Worm (Caenorhabditis elegans) whole organism, midembryonic: Measurements from ENCODE around the gene C28F5.1.

Experiments
- T22C8.4 ChIP-seq: fragments of 200-800 bp; sonication (Bioruptor generic); IDR thresholded peaks from 2 replicates; pipeline ENCODE4 v1.3.6; 2022; ENCODE audit warnings: missing genetic modification characterization, missing compliant biosample characterization
- cog-1 ChIP-seq: sonication (generic microtip); optimal IDR thresholded peaks from 2 replicates; lab custom pipeline; 2016; ENCODE audit warnings: missing genetic modification characterization, missing compliant biosample characterization
- flt-1 ChIP-seq: fragments of 200-800 bp; sonication (Bioruptor generic); IDR thresholded peaks from 2 replicates; pipeline ENCODE4 v1.3.6; 2022; ENCODE audit warnings: missing genetic modification characterization, missing compliant biosample characterization
- klf-2 ChIP-seq: fragments of 200-800 bp; sonication (Bioruptor generic); conservative IDR thresholded peaks from 2 replicates; pipeline ENCODE4 v1.3.6; 2022; ENCODE audit warnings: missing genetic modification reagents, missing genetic modification characterization, missing compliant biosample characterization
- med-1 ChIP-seq: sonication (generic microtip); optimal IDR thresholded peaks from 2 replicates; lab custom pipeline; 2017; ENCODE audit warnings: missing genetic modification characterization, mild to moderate bottlenecking, missing compliant biosample characterization, antibody characterized with exemption, missing genetic modification reagents; ENCODE audit not compliant: insufficient read depth
- ref-1 ChIP-seq: fragments of 200-800 bp; sonication (Bioruptor generic); conservative IDR thresholded peaks from 2 replicates; pipeline ENCODE4 v1.3.6; 2022; ENCODE audit warnings: missing genetic modification reagents, missing genetic modification characterization, missing compliant biosample characterization
- tab-1 ChIP-seq: fragments of 200-800 bp; sonication (Bioruptor generic); IDR thresholded peaks from 2 replicates; pipeline ENCODE4 v1.3.6; 2022; ENCODE audit warnings: missing genetic modification characterization, missing compliant biosample characterization
- ztf-23 ChIP-seq: fragments of 200-800 bp; sonication (Bioruptor generic); IDR thresholded peaks from 2 replicates; pipeline ENCODE4 v1.3.6; 2022; ENCODE audit warnings: missing genetic modification reagents, missing genetic modification characterization, missing compliant biosample characterization
- ztf-29 ChIP-seq: fragments of 200-800 bp; sonication (Bioruptor generic); IDR thresholded peaks from 2 replicates; pipeline ENCODE4 v1.3.6; 2022; ENCODE audit warnings: missing genetic modification reagents, missing genetic modification characterization, missing compliant biosample characterization

The C28F5.1 gene

ce11 chrII:7489605-7490004 is 15.5 kb upstream of the C28F5.1 start, which contains the start of gene D1022.9:
TSS of gene D1022.9 (minus strand) at chrII:7489705.
- no peak for TF ChIP-seq flt-1 (GFP tag; lab: Robert Waterston, UW)
- TF ChIP-seq ztf-29: no peak
- TF ChIP-seq ztf-23 (GFP tag; lab: Robert Waterston, UW): no peak
- no peak for TF ChIP-seq med-1 (GFP tag; lab: Kevin White, UChicago)
- TF ChIP-seq klf-2 (GFP tag; lab: Robert Waterston, UW): no peak
- TF ChIP-seq T22C8.4 (GFP tag; lab: Robert Waterston, UW): no peak
- TF ChIP-seq cog-1 (tag; lab: Kevin White, UChicago): no peak
- TF ChIP-seq ref-1 (GFP tag; lab: Robert Waterston, UW): no peak

ce11 chrII:7493599-7493998 is 11.5 kb upstream of the C28F5.1 start, which contains the start of gene nas-23:
TSS of gene nas-23 (minus strand) at chrII:7493699.
- TF ChIP-seq klf-2 (GFP tag; lab: Robert Waterston, UW) (no peak), ztf-29 (no peak), T22C8.4 (GFP tag; lab: Robert Waterston, UW) (no peak), cog-1 (tag; lab: Kevin White, UChicago) (no peak), med-1 (GFP tag; lab: Kevin White, UChicago) (no peak), flt-1 (GFP tag; lab: Robert Waterston, UW) (no peak), ztf-23 (GFP tag; lab: Robert Waterston, UW) (no peak), tab-1 (GFP tag; lab: Robert Waterston, UW) (no peak), ref-1 (GFP tag; lab: Robert Waterston, UW) (no peak)

DNA sequence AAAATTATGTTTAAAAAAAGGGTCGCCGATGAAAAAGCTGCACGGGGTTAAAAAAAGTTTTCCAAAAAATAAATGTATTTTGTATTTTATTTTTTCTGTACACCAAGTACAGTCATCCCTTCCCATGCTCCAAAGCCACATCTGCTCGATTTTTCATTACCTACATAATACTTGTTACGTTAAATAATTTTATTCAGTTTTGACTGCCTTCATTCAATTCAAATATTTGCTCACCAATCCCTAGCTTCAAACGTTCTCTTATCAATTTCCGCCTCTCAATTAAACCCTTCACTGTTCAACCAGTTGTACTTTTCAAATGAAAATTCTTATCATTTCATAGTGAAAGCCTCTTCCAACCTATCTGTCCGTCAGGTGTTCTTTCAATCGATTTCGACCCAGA is 10.9 kb upstream of the C28F5.1 start, which contains the start of gene R10H1.1:
TSS of gene R10H1.1 (plus strand) at position 301 of the 400 bp plus-strand sequence.
- TF ChIP-seq flt-1 (GFP tag; lab: Robert Waterston, UW): no peak
- no peak for TF ChIP-seq ztf-23 (GFP tag; lab: Robert Waterston, UW)
- TF ChIP-seq tab-1 (GFP tag; lab: Robert Waterston, UW): no peak
- TF ChIP-seq cog-1 (tag; lab: Kevin White, UChicago): no peak
- no peak for TF ChIP-seq med-1 (GFP tag; lab: Kevin White, UChicago)
- TF ChIP-seq ztf-29: no peak
- no peak for TF ChIP-seq ref-1 (GFP tag; lab: Robert Waterston, UW)
- TF ChIP-seq T22C8.4 (GFP tag; lab: Robert Waterston, UW): no peak
- TF ChIP-seq klf-2 (GFP tag; lab: Robert Waterston, UW): no peak

DNA sequence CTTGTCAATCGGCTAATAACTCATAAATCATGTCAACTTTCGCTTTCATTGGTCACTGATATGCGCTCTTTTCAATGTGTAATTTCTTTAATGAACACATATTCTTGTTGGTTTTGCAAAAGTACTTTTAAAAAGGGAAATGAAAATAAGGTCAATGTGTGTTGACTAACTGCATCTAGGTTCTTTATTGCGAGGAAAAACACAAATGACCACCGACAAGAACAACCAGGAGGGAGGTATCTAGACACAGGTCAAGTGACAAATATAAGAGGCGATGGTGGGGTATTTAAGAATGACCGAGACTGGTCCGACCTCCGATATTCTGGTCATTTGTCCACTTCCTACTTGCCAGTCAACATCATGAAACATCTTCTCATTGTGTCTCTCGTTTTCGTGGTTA is 9.0 kb upstream of the C28F5.1 start, which contains the start of gene spi-1:
TSS of gene spi-1 (plus strand) at position 178 of the 400 bp plus-strand sequence.
- TF ChIP-seq ref-1 (GFP tag; lab: Robert Waterston, UW) (no peak), cog-1 (tag; lab: Kevin White, UChicago) (no peak), flt-1 (GFP tag; lab: Robert Waterston, UW) (no peak), klf-2 (GFP tag; lab: Robert Waterston, UW) (no peak), ztf-29 (no peak), T22C8.4 (GFP tag; lab: Robert Waterston, UW) (no peak), med-1 (GFP tag; lab: Kevin White, UChicago) (no peak), ztf-23 (GFP tag; lab: Robert Waterston, UW) (no peak), tab-1 (GFP tag; lab: Robert Waterston, UW) (no peak)

- TF ChIP-seq ztf-23 (GFP tag; lab: Robert Waterston, UW) (no peak), cog-1 (tag; lab: Kevin White, UChicago) (no peak), flt-1 (GFP tag; lab: Robert Waterston, UW) (no peak), T22C8.4 (GFP tag; lab: Robert Waterston, UW) (no peak), klf-2 (GFP tag; lab: Robert Waterston, UW) (no peak), med-1 (GFP tag; lab: Kevin White, UChicago) (no peak)
Measured at ce11 chrII:7499390-7499789, 5.7 kb upstream of the C28F5.1 start, which contains the start of gene srab-14. TSS of gene srab-14 (minus strand) at chrII:7499490.

DNA sequence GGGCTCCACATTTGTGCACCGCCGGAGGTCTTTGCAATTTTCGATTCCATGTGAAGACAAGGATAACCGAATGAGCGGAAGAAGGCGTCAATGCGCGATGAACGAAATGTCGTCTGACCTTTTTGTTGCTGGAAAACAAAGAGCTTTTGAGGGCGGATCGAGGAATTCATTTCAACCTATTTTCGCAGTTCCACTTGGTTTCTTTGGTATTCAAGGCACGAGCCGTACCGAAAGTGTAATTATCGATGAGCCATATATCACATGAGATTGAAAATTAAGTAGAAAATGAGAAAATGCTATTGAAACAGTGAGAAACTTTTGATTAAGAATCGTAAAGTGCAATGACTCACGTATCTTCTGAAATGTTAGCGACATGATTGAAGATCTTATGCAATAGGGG is 14.1 kb downstream of the C28F5.1 start, which contains the start of gene glb-9:
TSS of gene glb-9 (minus strand) at position 101 of the 400 bp plus-strand sequence.
- TF ChIP-seq tab-1 (GFP tag; lab: Robert Waterston, UW) (no peak), klf-2 (GFP tag; lab: Robert Waterston, UW) (no peak), cog-1 (tag; lab: Kevin White, UChicago) (no peak), ztf-23 (GFP tag; lab: Robert Waterston, UW) (no peak), T22C8.4 (GFP tag; lab: Robert Waterston, UW) (no peak), med-1 (GFP tag; lab: Kevin White, UChicago) (no peak), flt-1 (GFP tag; lab: Robert Waterston, UW) (no peak), ref-1 (GFP tag; lab: Robert Waterston, UW) (no peak), ztf-29 (no peak)

ce11 chrII:7521420-7521819 is 16.3 kb downstream of the C28F5.1 start:
- TF ChIP-seq ztf-29: no peak
- TF ChIP-seq tab-1 (GFP tag; lab: Robert Waterston, UW): no peak
- no peak for TF ChIP-seq klf-2 (GFP tag; lab: Robert Waterston, UW)
- TF ChIP-seq cog-1 (tag; lab: Kevin White, UChicago): no peak
- no peak for TF ChIP-seq ref-1 (GFP tag; lab: Robert Waterston, UW)

DNA sequence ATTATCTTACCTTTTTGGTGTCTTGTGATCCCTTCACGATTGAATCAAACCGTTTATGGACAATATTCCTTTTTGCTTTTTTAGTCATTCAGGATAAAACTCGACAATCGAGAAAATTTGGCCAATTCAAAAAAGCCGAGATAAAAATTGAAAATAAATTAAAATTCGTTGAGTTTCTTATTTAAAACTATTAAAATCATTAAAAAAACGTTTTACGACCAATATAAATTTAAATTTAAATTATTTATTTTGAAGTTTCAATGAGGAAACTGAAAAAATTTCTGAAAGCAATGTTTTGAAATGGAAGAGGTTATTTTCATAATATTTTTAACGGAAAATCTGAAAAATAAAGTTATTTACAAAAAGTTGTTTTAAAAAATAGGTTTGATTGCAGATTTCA is 18.2 kb downstream of the C28F5.1 start, which contains the start of gene ZK1290.15:
TSS of gene ZK1290.15 (plus strand) at position 301 of the 400 bp plus-strand sequence.
- TF ChIP-seq cog-1 (tag; lab: Kevin White, UChicago) (no peak), T22C8.4 (GFP tag; lab: Robert Waterston, UW) (no peak), ztf-29 (no peak)

DNA sequence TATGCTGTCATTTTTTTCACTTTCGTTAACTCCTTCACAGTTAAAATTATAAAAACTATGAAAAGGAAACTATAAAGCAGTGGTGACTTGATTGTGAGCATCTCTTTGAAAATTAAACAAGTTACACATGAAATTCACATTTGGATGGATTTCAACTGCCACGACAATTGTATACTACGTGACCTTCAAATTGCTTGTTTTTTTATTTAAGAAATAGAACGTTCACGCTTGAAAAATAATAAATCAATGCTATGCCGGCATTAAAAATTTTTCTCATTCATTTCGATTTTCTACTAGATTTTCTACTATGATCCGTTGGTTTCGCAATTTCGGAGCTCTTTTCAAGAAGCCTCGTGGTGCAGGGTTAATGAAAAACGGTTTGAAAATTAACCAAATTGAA is 20.4 kb downstream of the C28F5.1 start, which contains the start of the genes ZK1290.7 and rnh-1.1:
TSS of gene ZK1290.7 (minus strand) at position 101 of the 400 bp plus-strand sequence.
TSS of gene rnh-1.1 (plus strand) at position 281 of the 400 bp plus-strand sequence.
- no peak for TF ChIP-seq med-1 (GFP tag; lab: Kevin White, UChicago)
